Fruit fly (Drosophila melanogaster) whole organism, embryonic: ENCODE results near the gene CG4709.
A peak's percentile ranks its signal among the peaks of the same experiment; 100 is the strongest.

ENCODE experiments used
- ATbp ChIP-seq: fragments of 200-800 bp; sonication (Bioruptor generic); optimal IDR thresholded peaks from 2 replicates; lab custom pipeline; 2017; ENCODE audit warnings: missing biosample characterization, mild to moderate bottlenecking, missing genetic modification characterization, missing genetic modification reagents
- Abd-B ChIP-seq: fragments of 200-800 bp; sonication (Bioruptor generic); optimal IDR thresholded peaks from 2 replicates; lab custom pipeline; 2018; ENCODE audit warnings: missing biosample characterization, mild to moderate bottlenecking, missing genetic modification characterization, moderate library complexity
- B-H2 ChIP-seq: fragments of 200-800 bp; sonication (Bioruptor generic); optimal IDR thresholded peaks from 2 replicates; lab custom pipeline; 2018; ENCODE audit warnings: missing biosample characterization, mild to moderate bottlenecking, missing genetic modification characterization
- CG12155 ChIP-seq: fragments of 200-800 bp; sonication (Bioruptor generic); optimal IDR thresholded peaks from 3 replicates; lab custom pipeline; 2016; ENCODE audit warnings: missing biosample characterization, missing genetic modification characterization
- CG1233 ChIP-seq: fragments of 200-800 bp; sonication (Bioruptor generic); optimal IDR thresholded peaks from 4 replicates; lab custom pipeline; 2018; ENCODE audit warnings: missing biosample characterization, mild to moderate bottlenecking, missing genetic modification characterization
- CG13123 ChIP-seq: fragments of 200-800 bp; sonication (Bioruptor generic); optimal IDR thresholded peaks from 2 replicates; lab custom pipeline; 2016; ENCODE audit warnings: missing biosample characterization, missing genetic modification characterization
- CG15269 ChIP-seq: fragments of 200-800 bp; sonication (Bioruptor generic); optimal IDR thresholded peaks from 2 replicates; lab custom pipeline; 2018; ENCODE audit warnings: missing biosample characterization, mild to moderate bottlenecking, missing genetic modification characterization, moderate library complexity
- CG1529 ChIP-seq: fragments of 200-800 bp; sonication (Bioruptor generic); optimal IDR thresholded peaks from 3 replicates; lab custom pipeline; 2018; ENCODE audit warnings: missing biosample characterization, missing genetic modification characterization
- CG17186 ChIP-seq: fragments of 200-800 bp; sonication (Bioruptor generic); optimal IDR thresholded peaks from 3 replicates; lab custom pipeline; 2017; ENCODE audit warnings: missing biosample characterization, missing genetic modification reagents, missing genetic modification characterization
- CG17328 ChIP-seq: fragments of 200-800 bp; sonication (Bioruptor generic); IDR thresholded peaks from 2 replicates; pipeline ENCODE4 v1.3.6; 2022; ENCODE audit warnings: missing biosample characterization, missing genetic modification characterization
- CG18619 ChIP-seq: fragments of 200-800 bp; sonication (Bioruptor generic); optimal IDR thresholded peaks from 3 replicates; lab custom pipeline; 2017; ENCODE audit warnings: missing biosample characterization, mild to moderate bottlenecking, missing genetic modification characterization
- CG18764 ChIP-seq: fragments of 200-800 bp; sonication (Bioruptor generic); optimal IDR thresholded peaks from 3 replicates; lab custom pipeline; 2016; ENCODE audit warnings: missing biosample characterization, missing genetic modification characterization
- CG2199 ChIP-seq: fragments of 200-800 bp; sonication (Bioruptor generic); IDR thresholded peaks from 3 replicates; pipeline ENCODE4 v1.3.6; 2022; ENCODE audit warnings: missing biosample characterization, missing genetic modification characterization
- CG30403 ChIP-seq: fragments of 200-800 bp; sonication (Bioruptor generic); optimal IDR thresholded peaks from 3 replicates; lab custom pipeline; 2016; ENCODE audit warnings: missing biosample characterization, missing genetic modification characterization
- CG31365 ChIP-seq: fragments of 200-800 bp; sonication (Bioruptor generic); optimal IDR thresholded peaks from 2 replicates; lab custom pipeline; 2018; ENCODE audit warnings: missing biosample characterization, mild to moderate bottlenecking, missing genetic modification characterization
- CG4707 ChIP-seq: fragments of 200-800 bp; sonication (Bioruptor generic); optimal IDR thresholded peaks from 2 replicates; lab custom pipeline; 2018; ENCODE audit warnings: missing biosample characterization, mild to moderate bottlenecking, missing genetic modification characterization, moderate library complexity
- CG7372 ChIP-seq: fragments of 200-800 bp; sonication (Bioruptor generic); IDR thresholded peaks from 2 replicates; pipeline ENCODE4 v1.3.6; 2022; ENCODE audit warnings: missing biosample characterization, missing genetic modification characterization
- CG8924 ChIP-seq: fragments of 200-800 bp; optimal IDR thresholded peaks from 3 replicates; lab custom pipeline; 2019; ENCODE audit warnings: missing biosample characterization, mild to moderate bottlenecking, missing genetic modification characterization, moderate library complexity
- CG9609 ChIP-seq: fragments of 200-800 bp; sonication (Bioruptor generic); optimal IDR thresholded peaks from 3 replicates; lab custom pipeline; 2016; ENCODE audit warnings: missing biosample characterization, missing genetic modification characterization
- ERR ChIP-seq: fragments of 200-800 bp; sonication (Bioruptor generic); optimal IDR thresholded peaks from 2 replicates; lab custom pipeline; 2016; ENCODE audit warnings: missing biosample characterization, missing genetic modification characterization
- Elba2 ChIP-seq: fragments of 200-800 bp; sonication (Bioruptor generic); optimal IDR thresholded peaks from 3 replicates; lab custom pipeline; 2016; ENCODE audit warnings: missing biosample characterization, missing genetic modification characterization
- GATAe ChIP-seq: fragments of 200-800 bp; sonication (Bioruptor generic); conservative IDR thresholded peaks from 2 replicates; pipeline ENCODE4 v1.3.6; 2022; ENCODE audit warnings: missing biosample characterization, missing genetic modification characterization
- Hsf ChIP-seq: fragments of 200-800 bp; sonication (Bioruptor generic); optimal IDR thresholded peaks from 3 replicates; lab custom pipeline; 2016; ENCODE audit warnings: missing biosample characterization, missing genetic modification characterization
- Kr ChIP-seq: fragments of 200-800 bp; sonication (Bioruptor generic); optimal IDR thresholded peaks from 2 replicates; lab custom pipeline; 2017; ENCODE audit warnings: missing biosample characterization, mild to moderate bottlenecking, missing genetic modification characterization
- Mad ChIP-seq: fragments of 200-800 bp; sonication (Bioruptor generic); optimal IDR thresholded peaks from 2 replicates; lab custom pipeline; 2016; ENCODE audit warnings: missing biosample characterization, missing genetic modification characterization
- Nf-YA ChIP-seq: fragments of 200-800 bp; sonication (Bioruptor generic); IDR thresholded peaks from 2 replicates; pipeline ENCODE4 v1.3.6; 2022; ENCODE audit warnings: missing biosample characterization, missing genetic modification characterization
- Sry-δ ChIP-seq: fragments of 200-800 bp; sonication (Bioruptor generic); optimal IDR thresholded peaks from 2 replicates; lab custom pipeline; 2016; ENCODE audit warnings: missing biosample characterization, missing genetic modification characterization
- Xbp1 ChIP-seq: fragments of 200-800 bp; sonication (Bioruptor generic); optimal IDR thresholded peaks from 3 replicates; lab custom pipeline; 2016; ENCODE audit warnings: missing biosample characterization, mild to moderate bottlenecking, missing genetic modification characterization
- abd-A ChIP-seq: fragments of 200-800 bp; sonication (Bioruptor generic); optimal IDR thresholded peaks from 3 replicates; lab custom pipeline; 2019; ENCODE audit warnings: missing biosample characterization, mild to moderate bottlenecking, missing genetic modification characterization, moderate library complexity
- ato ChIP-seq: fragments of 200-800 bp; sonication (Bioruptor generic); IDR thresholded peaks from 2 replicates; pipeline ENCODE4 v1.3.6; 2022; ENCODE audit warnings: missing biosample characterization, missing genetic modification characterization; ENCODE audit not compliant: partially characterized antibody
- bigmax ChIP-seq: fragments of 200-800 bp; sonication (Bioruptor generic); optimal IDR thresholded peaks from 2 replicates; lab custom pipeline; 2018; ENCODE audit warnings: missing biosample characterization, mild to moderate bottlenecking, missing genetic modification characterization
- cato ChIP-seq: fragments of 200-800 bp; sonication (Bioruptor generic); optimal IDR thresholded peaks from 2 replicates; lab custom pipeline; 2016; ENCODE audit warnings: missing biosample characterization, missing genetic modification characterization, borderline replicate concordance
- chn ChIP-seq: fragments of 200-800 bp; sonication (Bioruptor generic); optimal IDR thresholded peaks from 2 replicates; lab custom pipeline; 2016; ENCODE audit warnings: missing biosample characterization, missing genetic modification characterization
- dimm ChIP-seq: fragments of 200-800 bp; sonication (Bioruptor generic); IDR thresholded peaks from 2 replicates; pipeline ENCODE4 v1.3.6; 2022; ENCODE audit warnings: missing biosample characterization, missing genetic modification characterization
- dmrt99B ChIP-seq: fragments of 200-800 bp; sonication (Bioruptor generic); optimal IDR thresholded peaks from 2 replicates; lab custom pipeline; 2018; ENCODE audit warnings: missing biosample characterization, mild to moderate bottlenecking, missing genetic modification characterization, moderate library complexity
- hbn ChIP-seq: fragments of 200-800 bp; sonication (Bioruptor generic); IDR thresholded peaks from 2 replicates; pipeline ENCODE4 v1.3.6; 2022; ENCODE audit warnings: missing biosample characterization, missing genetic modification characterization; ENCODE audit not compliant: partially characterized antibody
- jigr1 ChIP-seq: fragments of 200-800 bp; sonication (Bioruptor generic); IDR thresholded peaks from 3 replicates; pipeline ENCODE4 v1.3.6; 2022; ENCODE audit warnings: missing biosample characterization, missing genetic modification characterization
- lab ChIP-seq: fragments of 200-800 bp; sonication (Bioruptor generic); optimal IDR thresholded peaks from 3 replicates; lab custom pipeline; 2017; ENCODE audit warnings: missing biosample characterization, missing genetic modification characterization, mild to moderate bottlenecking, moderate library complexity, missing genetic modification reagents
- maf-S ChIP-seq: fragments of 200-800 bp; sonication (Bioruptor generic); optimal IDR thresholded peaks from 2 replicates; lab custom pipeline; 2016; ENCODE audit warnings: missing biosample characterization, missing genetic modification characterization
- nerfin-1 ChIP-seq: fragments of 200-800 bp; sonication (Bioruptor generic); optimal IDR thresholded peaks from 3 replicates; lab custom pipeline; 2019; ENCODE audit warnings: missing biosample characterization, mild to moderate bottlenecking, missing genetic modification characterization, moderate library complexity
- nom ChIP-seq: fragments of 200-800 bp; sonication (Bioruptor generic); optimal IDR thresholded peaks from 2 replicates; lab custom pipeline; 2017; ENCODE audit warnings: missing biosample characterization, missing genetic modification characterization, mild to moderate bottlenecking, moderate library complexity, missing genetic modification reagents
- onecut ChIP-seq: fragments of 200-800 bp; sonication (Bioruptor generic); IDR thresholded peaks from 2 replicates; pipeline ENCODE4 v1.3.6; 2022; ENCODE audit warnings: missing biosample characterization, missing genetic modification characterization
- p53 ChIP-seq: fragments of 200-800 bp; sonication (Bioruptor generic); optimal IDR thresholded peaks from 2 replicates; lab custom pipeline; 2016; ENCODE audit warnings: missing biosample characterization, missing genetic modification characterization
- peb ChIP-seq: fragments of 200-800 bp; sonication (Bioruptor generic); IDR thresholded peaks from 2 replicates; pipeline ENCODE4 v1.3.6; 2022; ENCODE audit warnings: missing biosample characterization, missing genetic modification characterization
- phol ChIP-seq: fragments of 200-800 bp; sonication (Bioruptor generic); optimal IDR thresholded peaks from 3 replicates; lab custom pipeline; 2018; ENCODE audit warnings: missing biosample characterization, mild to moderate bottlenecking, missing genetic modification characterization, moderate library complexity
- seq ChIP-seq: fragments of 200-800 bp; sonication (Bioruptor generic); IDR thresholded peaks from 2 replicates; pipeline ENCODE4 v1.3.6; 2022; ENCODE audit warnings: missing biosample characterization, missing genetic modification characterization
- sqz ChIP-seq: fragments of 200-800 bp; sonication (Bioruptor generic); optimal IDR thresholded peaks from 3 replicates; lab custom pipeline; 2018; ENCODE audit warnings: missing biosample characterization, mild to moderate bottlenecking, missing genetic modification characterization
- trem ChIP-seq: fragments of 200-800 bp; optimal IDR thresholded peaks from 3 replicates; lab custom pipeline; 2019; ENCODE audit warnings: missing biosample characterization, mild to moderate bottlenecking, missing genetic modification characterization, moderate library complexity
- vvl ChIP-seq: fragments of 200-800 bp; sonication (Bioruptor generic); IDR thresholded peaks from 2 replicates; pipeline ENCODE4 v1.3.6; 2022; ENCODE audit warnings: missing biosample characterization, missing genetic modification characterization
- wek ChIP-seq: fragments of 200-800 bp; sonication (Bioruptor generic); optimal IDR thresholded peaks from 3 replicates; lab custom pipeline; 2018; ENCODE audit warnings: missing biosample characterization, mild to moderate bottlenecking, missing genetic modification characterization, moderate library complexity
- zfh1 ChIP-seq: fragments of 200-800 bp; sonication (Bioruptor generic); IDR thresholded peaks from 3 replicates; pipeline ENCODE4 v1.3.6; 2022; ENCODE audit warnings: missing biosample characterization, missing genetic modification characterization

CG4709 gene

DNA sequence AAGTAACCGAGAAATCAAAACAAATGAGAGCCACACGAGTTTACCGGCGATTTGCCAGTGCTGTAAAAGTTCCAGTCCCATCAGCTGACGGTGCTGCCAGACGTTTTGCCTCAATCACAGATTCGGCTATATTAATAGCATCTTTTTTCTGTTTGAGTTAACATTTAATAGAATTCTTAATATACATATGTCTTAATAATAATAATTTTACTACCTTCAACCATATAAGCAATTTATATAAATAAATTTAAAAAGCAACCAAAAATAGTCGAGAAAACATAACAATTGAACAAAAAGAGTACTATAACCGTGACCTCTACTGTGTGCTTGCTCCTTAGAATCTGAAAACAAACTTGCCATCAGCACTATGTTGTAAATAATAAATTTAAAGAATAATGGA is at the start of gene CG4709, which contains the start of gene CG13126 (continued):
- no peak for TF ChIP-seq ERR (GFP tag; lab: Kevin White, UChicago)
- peak; percentile 75 for TF ChIP-seq CG13123
- TF ChIP-seq CG17186 (GFP tag; lab: Kevin White, UChicago) = peak; percentile 19
- peak; percentile 96 for TF ChIP-seq phol
- TF ChIP-seq jigr1 = peak; percentile 35; the same call in 1 of the 3 replicates
- no peak for TF ChIP-seq hbn
- TF ChIP-seq wek = no peak
- TF ChIP-seq nom = peak; percentile 85
- peak; percentile 86 for TF ChIP-seq CG12155 (GFP tag; lab: Kevin White, UChicago)
- no peak for TF ChIP-seq ato (GFP tag; lab: Robert Waterston, UW)
- peak; percentile 51 for TF ChIP-seq chn (GFP tag; lab: Kevin White, UChicago)
- peak; percentile 87 for TF ChIP-seq CG18619 (GFP tag; lab: Kevin White, UChicago)
- TF ChIP-seq Nf-YA (GFP tag; lab: Robert Waterston, UW) = peak; percentile 71
- TF ChIP-seq cato (GFP tag; lab: Kevin White, UChicago) = peak; percentile 70
- TF ChIP-seq lab = peak; percentile 95
- peak; percentile 96 for TF ChIP-seq trem
- peak; percentile 92 for TF ChIP-seq nerfin-1 (tag; lab: Kevin White, UChicago)
- peak; percentile 86 for TF ChIP-seq CG18764 (GFP tag; lab: Kevin White, UChicago)
- TF ChIP-seq Kr (GFP tag; lab: Kevin White, UChicago) = no peak
- peak; percentile 45; the same call in 1 of the 2 replicates for TF ChIP-seq dimm (GFP tag; lab: Robert Waterston, UW)
- peak; percentile 66; the same call in 1 of the 2 replicates for TF ChIP-seq seq
- peak; percentile 92 for TF ChIP-seq CG30403
- peak; percentile 84 for TF ChIP-seq sqz
- TF ChIP-seq CG1529 = peak; percentile 70
- TF ChIP-seq GATAe (GFP tag; lab: Robert Waterston, UW) = no peak; the same call in 1 of the 2 replicates
- TF ChIP-seq bigmax = no peak
- TF ChIP-seq CG4707 = peak; percentile 57
- peak; percentile 83 for TF ChIP-seq CG17328 (GFP tag; lab: Robert Waterston, UW)
- peak; percentile 68; the same call in 1 of the 3 replicates for TF ChIP-seq CG2199 (GFP tag; lab: Robert Waterston, UW)
- peak; percentile 97 for TF ChIP-seq vvl (GFP tag; lab: Robert Waterston, UW)
- peak; percentile 91 for TF ChIP-seq CG15269 (tag; lab: Kevin White, UChicago)
- TF ChIP-seq Mad (GFP tag; lab: Kevin White, UChicago) = peak; percentile 45
- TF ChIP-seq CG8924 = peak; percentile 94
- no peak for TF ChIP-seq p53 (GFP tag; lab: Kevin White, UChicago)
- peak; percentile 63 for TF ChIP-seq Hsf (GFP tag; lab: Kevin White, UChicago)
- peak; percentile 15 for TF ChIP-seq Elba2
- peak; percentile 83 for TF ChIP-seq CG7372 (GFP tag; lab: Robert Waterston, UW)
- TF ChIP-seq CG9609 (GFP tag; lab: Kevin White, UChicago) = no peak
- TF ChIP-seq B-H2 (GFP tag; lab: Kevin White, UChicago) = peak; percentile 84
- TF ChIP-seq peb = peak; percentile 78
- TF ChIP-seq ATbp (GFP tag; lab: Kevin White, UChicago) = peak; percentile 82
- peak; percentile 94 for TF ChIP-seq dmrt99B (tag; lab: Kevin White, UChicago)
- TF ChIP-seq onecut (GFP tag; lab: Robert Waterston, UW) = peak; percentile 71
- TF ChIP-seq CG1233 (GFP tag; lab: Kevin White, UChicago) = peak; percentile 90
- TF ChIP-seq Xbp1 (GFP tag; lab: Kevin White, UChicago) = peak; percentile 90
- TF ChIP-seq abd-A (tag; lab: Kevin White, UChicago) = no peak
- peak; percentile 24 for TF ChIP-seq Sry-δ (GFP tag; lab: Kevin White, UChicago)
- no peak for TF ChIP-seq maf-S (GFP tag; lab: Kevin White, UChicago)
- peak; percentile 83 for TF ChIP-seq Abd-B (GFP tag; lab: Kevin White, UChicago)
- peak; percentile 41 for TF ChIP-seq CG31365 (tag; lab: Kevin White, UChicago)
- TF ChIP-seq zfh1 (GFP tag; lab: Robert Waterston, UW) = peak; percentile 90
